Worm (Caenorhabditis elegans): Measurements from ENCODE around the gene dct-16.

DNA sequence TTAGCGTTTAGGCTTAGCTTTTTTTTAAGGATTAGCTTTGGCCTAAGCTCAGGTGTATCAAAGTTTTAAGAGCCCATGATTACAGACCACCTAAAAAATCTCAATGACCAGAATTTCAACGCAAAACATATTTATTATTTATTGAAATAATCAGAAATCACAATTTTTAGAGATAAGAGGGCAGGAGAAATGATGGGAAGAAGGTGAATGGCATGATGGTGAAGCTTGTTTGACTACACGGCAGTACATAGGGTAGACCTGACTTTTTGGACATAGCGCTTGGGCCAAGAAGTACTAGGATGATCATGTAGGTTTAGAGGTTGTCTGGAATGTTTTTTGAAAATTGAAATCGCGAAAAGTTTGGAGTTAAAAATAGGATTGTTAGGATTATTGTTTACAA is 785 bp upstream of the dct-16 start:
- TF ChIP-seq unc-30 (tag; optimal IDR thresholded peaks at IDR 0.05) (no peak), ceh-82 (tag; optimal IDR thresholded peaks at IDR 0.05) (no peak), fkh-10 (GFP tag; optimal IDR thresholded peaks at IDR 0.05) (no peak), ama-1 (optimal IDR thresholded peaks at IDR 0.05) (no peak), dpl-1 (GFP tag; optimal IDR thresholded peaks at IDR 0.05) (no peak), unc-62 (GFP tag; optimal IDR thresholded peaks at IDR 0.05) (no peak), F16B12.6 (tag; optimal IDR thresholded peaks at IDR 0.05) (no peak), snpc-4 (tag; optimal IDR thresholded peaks at IDR 0.05) (no peak), pqm-1 (tag; optimal IDR thresholded peaks at IDR 0.05) (no peak), lin-14 (GFP tag; optimal IDR thresholded peaks at IDR 0.05) (no peak), dsc-1 (tag; optimal IDR thresholded peaks at IDR 0.05) (no peak), grh-1 (GFP tag; IDR thresholded peaks at IDR 0.05) (no peak)
